Fruit fly (Drosophila melanogaster) whole organism, embryonic: ENCODE results near the gene eco.
A peak's percentile ranks its signal among the peaks of the same experiment; 100 is the strongest.

Experiments used
- Ada2b ChIP-seq: fragments of 200-800 bp; sonication (Bioruptor generic); IDR thresholded peaks from 2 replicates; pipeline ENCODE4 v1.3.6; 2022; ENCODE audit warnings: missing biosample characterization, missing genetic modification characterization
- B-H2 ChIP-seq: fragments of 200-800 bp; sonication (Bioruptor generic); optimal IDR thresholded peaks from 2 replicates; lab custom pipeline; 2018; ENCODE audit warnings: missing biosample characterization, mild to moderate bottlenecking, missing genetic modification characterization
- CG10321 ChIP-seq: fragments of 200-800 bp; sonication (Bioruptor generic); IDR thresholded peaks from 2 replicates; pipeline ENCODE4 v1.3.6; 2022; ENCODE audit warnings: missing biosample characterization, missing genetic modification characterization
- CG10654 ChIP-seq: fragments of 200-800 bp; sonication (Bioruptor generic); optimal IDR thresholded peaks from 2 replicates; lab custom pipeline; 2016; ENCODE audit warnings: missing biosample characterization, missing genetic modification characterization
- CG12155 ChIP-seq: fragments of 200-800 bp; sonication (Bioruptor generic); optimal IDR thresholded peaks from 3 replicates; lab custom pipeline; 2016; ENCODE audit warnings: missing biosample characterization, missing genetic modification characterization
- CG12659 ChIP-seq: fragments of 200-800 bp; sonication (Bioruptor generic); optimal IDR thresholded peaks from 3 replicates; lab custom pipeline; 2017; ENCODE audit warnings: mild to moderate bottlenecking, missing biosample characterization, missing genetic modification reagents, missing genetic modification characterization
- CG13424 ChIP-seq: fragments of 200-800 bp; sonication (Bioruptor generic); optimal IDR thresholded peaks from 2 replicates; lab custom pipeline; 2019; ENCODE audit warnings: missing biosample characterization, mild to moderate bottlenecking, missing genetic modification characterization, moderate library complexity
- CG13624 ChIP-seq: fragments of 200-800 bp; sonication (Bioruptor generic); optimal IDR thresholded peaks from 2 replicates; lab custom pipeline; 2016; ENCODE audit warnings: missing biosample characterization, missing genetic modification characterization
- CG14441 ChIP-seq: fragments of 200-800 bp; sonication (Bioruptor generic); IDR thresholded peaks from 2 replicates; pipeline ENCODE4 v1.3.6; 2022; ENCODE audit warnings: missing biosample characterization, missing genetic modification characterization
- CG17912 ChIP-seq: fragments of 200-800 bp; sonication (Bioruptor generic); optimal IDR thresholded peaks from 2 replicates; lab custom pipeline; 2018; ENCODE audit warnings: missing biosample characterization, mild to moderate bottlenecking, missing genetic modification characterization
- CG1792 ChIP-seq: fragments of 200-800 bp; sonication (Bioruptor generic); optimal IDR thresholded peaks from 2 replicates; lab custom pipeline; 2016; ENCODE audit warnings: missing biosample characterization, missing genetic modification characterization
- CG1832 ChIP-seq: fragments of 200-800 bp; sonication (Bioruptor generic); optimal IDR thresholded peaks from 2 replicates; lab custom pipeline; 2017; ENCODE audit warnings: missing biosample characterization, mild to moderate bottlenecking, missing genetic modification characterization, inconsistent platforms
- CG2199 ChIP-seq: fragments of 200-800 bp; sonication (Bioruptor generic); IDR thresholded peaks from 3 replicates; pipeline ENCODE4 v1.3.6; 2022; ENCODE audit warnings: missing biosample characterization, missing genetic modification characterization
- CG6683 ChIP-seq: fragments of 200-800 bp; sonication (Bioruptor generic); optimal IDR thresholded peaks from 2 replicates; lab custom pipeline; 2017; ENCODE audit warnings: missing biosample characterization, mild to moderate bottlenecking, missing genetic modification characterization, missing genetic modification reagents
- CG6791 ChIP-seq: fragments of 200-800 bp; sonication (Bioruptor generic); IDR thresholded peaks from 3 replicates; pipeline ENCODE4 v1.3.6; 2022; ENCODE audit warnings: missing biosample characterization, missing genetic modification characterization; ENCODE audit not compliant: partially characterized antibody
- CG7786 ChIP-seq: fragments of 200-800 bp; sonication (Bioruptor generic); optimal IDR thresholded peaks from 2 replicates; lab custom pipeline; 2016; ENCODE audit warnings: missing biosample characterization, missing genetic modification characterization
- CG8290 ChIP-seq, 3 experiments: fragments of 200-800 bp; sonication (Bioruptor generic); optimal IDR thresholded peaks; 2 replicates each; lab custom pipeline; 2016 to 2019; ENCODE audit warnings: missing biosample characterization in 3 of 3, missing genetic modification characterization in 3 of 3, mild to moderate bottlenecking in 2 of 3, moderate library complexity in 1 of 3
- CG9817 ChIP-seq: fragments of 200-800 bp; sonication (Bioruptor generic); optimal IDR thresholded peaks from 2 replicates; lab custom pipeline; 2018; ENCODE audit warnings: missing biosample characterization, mild to moderate bottlenecking, missing genetic modification characterization, moderate library complexity
- CoRest ChIP-seq: fragments of 200-800 bp; sonication (Bioruptor generic); optimal IDR thresholded peaks from 3 replicates; lab custom pipeline; 2018; ENCODE audit warnings: missing biosample characterization, mild to moderate bottlenecking, missing genetic modification characterization, moderate library complexity
- Ets65A ChIP-seq: fragments of 200-800 bp; sonication (Bioruptor generic); peaks from one replicate; lab custom pipeline; 2016; ENCODE audit warnings: missing biosample characterization, missing genetic modification characterization
- HmgZ ChIP-seq: fragments of 200-800 bp; sonication (Bioruptor generic); optimal IDR thresholded peaks from 2 replicates; lab custom pipeline; 2018; ENCODE audit warnings: missing biosample characterization, mild to moderate bottlenecking, missing genetic modification characterization
- Kr ChIP-seq: fragments of 200-800 bp; sonication (Bioruptor generic); optimal IDR thresholded peaks from 2 replicates; lab custom pipeline; 2017; ENCODE audit warnings: missing biosample characterization, mild to moderate bottlenecking, missing genetic modification characterization
- Lim3 ChIP-seq: fragments of 200-800 bp; sonication (Bioruptor generic); IDR thresholded peaks from 2 replicates; pipeline ENCODE4 v1.3.6; 2022; ENCODE audit warnings: missing biosample characterization, missing genetic modification characterization
- Ravus ChIP-seq: fragments of 200-800 bp; sonication (Bioruptor generic); IDR thresholded peaks from 2 replicates; pipeline ENCODE4 v1.3.6; 2022; ENCODE audit warnings: missing biosample characterization, missing genetic modification characterization
- Side ChIP-seq: fragments of 200-800 bp; sonication (Bioruptor generic); optimal IDR thresholded peaks from 2 replicates; lab custom pipeline; 2016; ENCODE audit warnings: missing biosample characterization, missing genetic modification characterization
- Six4 ChIP-seq: fragments of 200-800 bp; sonication (Bioruptor generic); optimal IDR thresholded peaks from 2 replicates; lab custom pipeline; 2016; ENCODE audit warnings: missing biosample characterization, missing genetic modification characterization
- Sox102F ChIP-seq: fragments of 200-800 bp; sonication (Bioruptor generic); optimal IDR thresholded peaks from 2 replicates; lab custom pipeline; 2018; ENCODE audit warnings: missing biosample characterization, mild to moderate bottlenecking, missing genetic modification characterization, moderate library complexity
- Sry-δ ChIP-seq: fragments of 200-800 bp; sonication (Bioruptor generic); optimal IDR thresholded peaks from 2 replicates; lab custom pipeline; 2016; ENCODE audit warnings: missing biosample characterization, missing genetic modification characterization
- Tbp ChIP-seq: fragments of >200 bp; optimal IDR thresholded peaks from 2 replicates; lab custom pipeline; 2018; ENCODE audit warnings: missing biosample characterization, missing genetic modification characterization
- Vsx1 ChIP-seq: fragments of 200-800 bp; sonication (Bioruptor generic); optimal IDR thresholded peaks from 2 replicates; lab custom pipeline; 2017; ENCODE audit warnings: missing biosample characterization, mild to moderate bottlenecking, missing genetic modification characterization, missing genetic modification reagents
- ac ChIP-seq: fragments of 200-800 bp; sonication (Bioruptor generic); optimal IDR thresholded peaks from 3 replicates; lab custom pipeline; 2017; ENCODE audit warnings: missing biosample characterization, mild to moderate bottlenecking, missing genetic modification characterization
- chinmo ChIP-seq: fragments of 200-800 bp; sonication (Bioruptor generic); IDR thresholded peaks from 4 replicates; pipeline ENCODE4 v1.3.6; 2022; ENCODE audit warnings: missing biosample characterization, missing genetic modification characterization; ENCODE audit not compliant: partially characterized antibody
- cwo ChIP-seq: fragments of 200-800 bp; sonication (Bioruptor generic); optimal IDR thresholded peaks from 3 replicates; lab custom pipeline; 2017; ENCODE audit warnings: missing biosample characterization, missing genetic modification characterization, mild to moderate bottlenecking, moderate library complexity, missing genetic modification reagents
- da ChIP-seq: fragments of 200-800 bp; sonication (Bioruptor generic); optimal IDR thresholded peaks from 2 replicates; lab custom pipeline; 2016; ENCODE audit warnings: missing biosample characterization, missing genetic modification characterization
- dan ChIP-seq: fragments of 200-800 bp; sonication (Bioruptor generic); IDR thresholded peaks from 2 replicates; pipeline ENCODE4 v1.3.6; 2022; ENCODE audit warnings: missing biosample characterization, missing genetic modification characterization
- dysf ChIP-seq: fragments of 200-800 bp; sonication (Bioruptor generic); IDR thresholded peaks from 3 replicates; pipeline ENCODE4 v1.3.6; 2022; ENCODE audit warnings: missing biosample characterization, missing genetic modification characterization
- gcm ChIP-seq: fragments of 200-800 bp; sonication (Bioruptor generic); optimal IDR thresholded peaks from 2 replicates; lab custom pipeline; 2019; ENCODE audit warnings: missing biosample characterization, mild to moderate bottlenecking, missing genetic modification characterization, moderate library complexity
- gt ChIP-seq: fragments of 200-800 bp; sonication (Bioruptor generic); IDR thresholded peaks from 2 replicates; pipeline ENCODE4 v1.3.6; 2022; ENCODE audit warnings: missing biosample characterization, missing genetic modification characterization
- jigr1 ChIP-seq: fragments of 200-800 bp; sonication (Bioruptor generic); IDR thresholded peaks from 3 replicates; pipeline ENCODE4 v1.3.6; 2022; ENCODE audit warnings: missing biosample characterization, missing genetic modification characterization
- lbe ChIP-seq: fragments of 200-800 bp; sonication (Bioruptor generic); optimal IDR thresholded peaks from 2 replicates; lab custom pipeline; 2016; ENCODE audit warnings: missing biosample characterization, mild to moderate bottlenecking, missing genetic modification characterization
- lmd ChIP-seq: fragments of 200-800 bp; sonication (Bioruptor generic); IDR thresholded peaks from 2 replicates; pipeline ENCODE4 v1.3.6; 2022; ENCODE audit warnings: missing biosample characterization, missing genetic modification characterization
- mld ChIP-seq: fragments of 200-800 bp; sonication (Bioruptor generic); IDR thresholded peaks from 3 replicates; pipeline ENCODE4 v1.3.6; 2022; ENCODE audit warnings: missing biosample characterization, missing genetic modification characterization; ENCODE audit not compliant: partially characterized antibody
- pho ChIP-seq: fragments of 200-800 bp; sonication (Bioruptor generic); optimal IDR thresholded peaks from 2 replicates; lab custom pipeline; 2016; ENCODE audit warnings: missing biosample characterization, missing genetic modification characterization
- sob ChIP-seq: fragments of 200-800 bp; sonication (Bioruptor generic); IDR thresholded peaks from 2 replicates; pipeline ENCODE4 v1.3.6; 2022; ENCODE audit warnings: missing biosample characterization, missing genetic modification characterization
- sug ChIP-seq: fragments of 200-800 bp; optimal IDR thresholded peaks from 2 replicates; lab custom pipeline; 2019; ENCODE audit warnings: missing biosample characterization, mild to moderate bottlenecking, missing genetic modification characterization, moderate library complexity
- tna ChIP-seq: fragments of 200-800 bp; sonication (Bioruptor generic); IDR thresholded peaks from 2 replicates; pipeline ENCODE4 v1.3.6; 2022; ENCODE audit warnings: missing biosample characterization, missing genetic modification characterization; ENCODE audit not compliant: partially characterized antibody
- twi ChIP-seq: fragments of 200-800 bp; optimal IDR thresholded peaks from 2 replicates; lab custom pipeline; 2019; ENCODE audit warnings: missing biosample characterization, mild to moderate bottlenecking, missing genetic modification characterization, moderate library complexity

eco gene

DNA sequence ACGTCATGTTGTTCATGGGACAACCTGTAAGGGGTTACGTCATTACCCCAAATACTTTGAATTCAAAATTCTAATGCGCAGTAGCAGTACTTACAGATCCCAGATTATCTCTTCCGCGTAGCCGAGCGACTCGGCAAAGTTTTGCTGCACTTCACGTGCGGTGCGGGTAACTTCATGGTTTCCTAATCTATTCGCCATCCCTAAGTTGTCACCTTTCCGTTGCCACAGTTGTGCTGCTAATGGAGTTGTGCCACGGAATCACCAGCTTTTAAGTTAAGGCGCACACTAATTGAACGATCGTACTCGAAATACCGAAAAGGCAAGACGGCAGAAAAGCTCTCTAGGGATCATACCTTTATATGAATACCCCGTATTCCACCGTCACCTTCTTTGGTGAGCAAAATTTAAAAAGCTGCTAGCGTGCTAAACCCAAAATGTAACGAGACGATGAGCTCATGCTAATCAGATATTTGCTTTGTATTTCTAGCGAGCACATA, 20.7 kb upstream of the eco start, which contains the start of gene pst (continued):
- TF ChIP-seq CG9817 (tag; lab: Kevin White, UChicago) = no peak
- no peak for TF ChIP-seq CG1832 (GFP tag; lab: Kevin White, UChicago)
- TF ChIP-seq sug (tag; lab: Kevin White, UChicago) = peak; percentile 34
- peak; percentile 18; the same call in 1 of the 2 replicates for TF ChIP-seq CG10321 (GFP tag; lab: Robert Waterston, UW)
- peak; percentile 67 for TF ChIP-seq CoRest (tag; lab: Kevin White, UChicago)
- peak; percentile 63 for TF ChIP-seq CG13624 (GFP tag; lab: Kevin White, UChicago)
- TF ChIP-seq ac (GFP tag; lab: Kevin White, UChicago) = no peak
- peak; percentile 25 for TF ChIP-seq tna
- peak; percentile 20 for TF ChIP-seq CG7786 (GFP tag; lab: Kevin White, UChicago)
- TF ChIP-seq cwo (GFP tag; lab: Kevin White, UChicago) = peak; percentile 44
- peak; percentile 4; the same call in 1 of the 2 replicates for TF ChIP-seq Ada2b (GFP tag; lab: Robert Waterston, UW)
- TF ChIP-seq dysf (GFP tag; lab: Robert Waterston, UW) = 0 out of 3 replicates have a peak, but pooled peaks have one; percentile 26
- TF ChIP-seq mld (GFP tag; lab: Robert Waterston, UW) = 0 out of 3 replicates have a peak, but pooled peaks have one; percentile 35
- peak; percentile 64 for TF ChIP-seq Vsx1 (GFP tag; lab: Kevin White, UChicago)
- TF ChIP-seq CG12155 (GFP tag; lab: Kevin White, UChicago) = peak; percentile 96
- TF ChIP-seq Lim3 (GFP tag; lab: Robert Waterston, UW) = no peak
- TF ChIP-seq B-H2 (GFP tag; lab: Kevin White, UChicago) = peak; percentile 46
- no peak for TF ChIP-seq CG13424 (tag; lab: Kevin White, UChicago)
- TF ChIP-seq CG12659 (GFP tag; lab: Kevin White, UChicago) = no peak

DNA sequence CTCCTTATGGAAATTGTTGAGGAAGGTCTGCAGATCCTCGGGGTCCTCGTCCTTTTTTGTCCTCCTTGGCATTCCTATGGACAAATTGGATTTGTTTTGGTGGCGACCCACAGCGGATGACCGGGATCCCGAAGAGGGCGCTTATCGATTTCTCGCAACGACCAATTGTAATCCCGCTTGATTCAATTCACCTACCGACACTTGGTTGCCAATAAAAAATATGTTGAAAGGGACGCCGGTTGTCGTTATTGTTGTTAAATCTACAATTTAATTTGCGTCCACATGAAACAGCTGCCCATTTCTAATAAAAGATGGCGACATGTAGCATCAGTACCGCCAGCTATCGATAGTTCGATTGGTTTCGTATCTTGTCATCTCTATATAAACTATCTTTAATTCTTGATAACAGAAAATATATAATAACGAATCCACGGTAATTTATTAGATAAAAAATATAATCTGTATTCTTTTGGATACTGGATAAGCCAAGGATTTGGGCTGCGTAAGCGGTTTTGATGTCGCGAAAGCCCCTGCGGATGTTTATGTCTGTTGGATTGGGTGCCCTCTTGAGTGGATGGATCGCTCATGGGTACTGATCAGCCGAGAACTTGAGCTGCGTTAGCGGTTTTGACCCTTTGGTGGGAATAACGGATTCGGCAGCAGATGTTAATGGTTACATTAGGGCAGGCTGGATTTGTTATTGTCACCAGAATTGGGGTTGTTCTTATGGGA, 17.4 kb upstream of the eco start, which contains the start of gene CTCF:
CTCF (minus strand) TSS at position 328 of the 732 bp plus-strand sequence.
- TF ChIP-seq lmd (GFP tag; lab: Robert Waterston, UW) = peak; percentile 52; the same call in 1 of the 2 replicates
- TF ChIP-seq Tbp (GFP tag; lab: Kevin White, UChicago) = peak; percentile 49
- TF ChIP-seq CG10654 = no peak
- peak; percentile 68; the same call in 1 of the 3 replicates for TF ChIP-seq CG6791 (GFP tag; lab: Robert Waterston, UW)
- TF ChIP-seq gt (GFP tag; lab: Robert Waterston, UW) = peak; percentile 22; the same call in 1 of the 2 replicates
- TF ChIP-seq CG14441 (GFP tag; lab: Robert Waterston, UW) = peak; percentile 53
- peak; percentile 57 for TF ChIP-seq Sox102F (GFP tag; lab: Kevin White, UChicago)
- TF ChIP-seq twi (tag; lab: Kevin White, UChicago) = peak; percentile 35
- 0 out of 4 replicates have a peak, but pooled peaks have one; percentile 50 for TF ChIP-seq chinmo
- peak; percentile 24 for TF ChIP-seq HmgZ (tag; lab: Kevin White, UChicago)
- TF ChIP-seq Sry-δ (GFP tag; lab: Kevin White, UChicago) = peak; percentile 90
- TF ChIP-seq Ravus = no peak
- peak; percentile 59 for TF ChIP-seq CG8290 (GFP tag; optimal IDR thresholded peaks at IDR 0.05; lab: Kevin White, UChicago)
- TF ChIP-seq CG8290 (tag; optimal IDR thresholded peaks at IDR 0.05; lab: Kevin White, UChicago) = peak in 1 of 2 experiments; percentile 55
- TF ChIP-seq CG6683 (GFP tag; lab: Kevin White, UChicago) = no peak
- TF ChIP-seq CG1792 (GFP tag; lab: Kevin White, UChicago) = peak; percentile 9
- TF ChIP-seq dan (GFP tag; lab: Robert Waterston, UW) = no peak
- peak; percentile 91 for TF ChIP-seq Ets65A (GFP tag; lab: Kevin White, UChicago)
- TF ChIP-seq CG2199 (GFP tag; lab: Robert Waterston, UW) = no peak
- TF ChIP-seq pho (GFP tag; lab: Kevin White, UChicago) = no peak
- TF ChIP-seq Six4 (GFP tag; lab: Kevin White, UChicago) = peak; percentile 3
- peak; percentile 35 for TF ChIP-seq gcm (GFP tag; lab: Kevin White, UChicago)
- no peak; the same call in 2 of the 3 replicates for TF ChIP-seq jigr1 (GFP tag; lab: Robert Waterston, UW)
- peak; percentile 21 for TF ChIP-seq da (GFP tag; lab: Kevin White, UChicago)
- no peak for TF ChIP-seq Side (GFP tag; lab: Kevin White, UChicago)
- TF ChIP-seq CG17912 (GFP tag; lab: Kevin White, UChicago) = no peak
- TF ChIP-seq Kr (GFP tag; lab: Kevin White, UChicago) = no peak
- peak; percentile 38 for TF ChIP-seq lbe (GFP tag; lab: Kevin White, UChicago)
- TF ChIP-seq sob = no peak
